Fruit fly (Drosophila melanogaster) whole organism, embryonic: ENCODE measurements around the gene Cpsf5.
A peak's percentile ranks its signal among the peaks of the same experiment; 100 is the strongest.

Experiments used
- Atf3 ChIP-seq: fragments of 200-800 bp; sonication (Bioruptor generic); optimal IDR thresholded peaks from 3 replicates; lab custom pipeline; 2016; ENCODE audit warnings: missing biosample characterization, missing genetic modification characterization
- Bgb ChIP-seq: fragments of 200-800 bp; sonication (Bioruptor generic); IDR thresholded peaks from 2 replicates; pipeline ENCODE4 v1.3.6; 2022; ENCODE audit warnings: missing biosample characterization, missing genetic modification characterization; ENCODE audit not compliant: partially characterized antibody
- CG1024 ChIP-seq: fragments of 200-800 bp; sonication (Bioruptor generic); IDR thresholded peaks from 2 replicates; pipeline ENCODE4 v1.3.6; 2022; ENCODE audit warnings: missing biosample characterization, missing genetic modification characterization
- CG10321 ChIP-seq: fragments of 200-800 bp; sonication (Bioruptor generic); IDR thresholded peaks from 2 replicates; pipeline ENCODE4 v1.3.6; 2022; ENCODE audit warnings: missing biosample characterization, missing genetic modification characterization
- CG10654 ChIP-seq: fragments of 200-800 bp; sonication (Bioruptor generic); optimal IDR thresholded peaks from 2 replicates; lab custom pipeline; 2016; ENCODE audit warnings: missing biosample characterization, missing genetic modification characterization
- CG11398 ChIP-seq: fragments of 200-800 bp; sonication (Bioruptor generic); optimal IDR thresholded peaks from 2 replicates; lab custom pipeline; 2016; ENCODE audit warnings: missing biosample characterization, missing genetic modification characterization
- CG12942 ChIP-seq: fragments of 200-800 bp; sonication (Bioruptor generic); optimal IDR thresholded peaks from 3 replicates; lab custom pipeline; 2016; ENCODE audit warnings: missing biosample characterization, missing genetic modification characterization
- CG14050 ChIP-seq: fragments of 200-800 bp; sonication (Bioruptor generic); IDR thresholded peaks from 3 replicates; pipeline ENCODE4 v1.3.6; 2022; ENCODE audit warnings: missing biosample characterization, missing genetic modification characterization
- CG14441 ChIP-seq: fragments of 200-800 bp; sonication (Bioruptor generic); IDR thresholded peaks from 2 replicates; pipeline ENCODE4 v1.3.6; 2022; ENCODE audit warnings: missing biosample characterization, missing genetic modification characterization
- CG15073 ChIP-seq: fragments of 200-800 bp; sonication (Bioruptor generic); optimal IDR thresholded peaks from 2 replicates; lab custom pipeline; 2016; ENCODE audit warnings: missing biosample characterization, missing genetic modification characterization
- CG17186 ChIP-seq: fragments of 200-800 bp; sonication (Bioruptor generic); optimal IDR thresholded peaks from 3 replicates; lab custom pipeline; 2017; ENCODE audit warnings: missing biosample characterization, missing genetic modification reagents, missing genetic modification characterization
- CG17359 ChIP-seq: fragments of 200-800 bp; sonication (Bioruptor generic); optimal IDR thresholded peaks from 3 replicates; lab custom pipeline; 2018; ENCODE audit warnings: missing biosample characterization, mild to moderate bottlenecking, missing genetic modification characterization, moderate library complexity
- CG17361 ChIP-seq: fragments of 200-800 bp; sonication (Bioruptor generic); IDR thresholded peaks from 3 replicates; pipeline ENCODE4 v1.3.6; 2022; ENCODE audit warnings: missing biosample characterization, missing genetic modification characterization
- CG17802 ChIP-seq: fragments of 200-800 bp; sonication (Bioruptor generic); optimal IDR thresholded peaks from 2 replicates; lab custom pipeline; 2018; ENCODE audit warnings: missing biosample characterization, mild to moderate bottlenecking, missing genetic modification characterization, moderate library complexity
- CG17829 ChIP-seq: fragments of 200-800 bp; optimal IDR thresholded peaks from 2 replicates; lab custom pipeline; 2019; ENCODE audit warnings: missing biosample characterization, mild to moderate bottlenecking, missing genetic modification characterization, moderate library complexity
- CG18262 ChIP-seq: fragments of 200-800 bp; optimal IDR thresholded peaks from 3 replicates; lab custom pipeline; 2019; ENCODE audit warnings: missing biosample characterization, mild to moderate bottlenecking, missing genetic modification characterization, moderate library complexity
- CG1832 ChIP-seq: fragments of 200-800 bp; sonication (Bioruptor generic); optimal IDR thresholded peaks from 2 replicates; lab custom pipeline; 2017; ENCODE audit warnings: missing biosample characterization, mild to moderate bottlenecking, missing genetic modification characterization, inconsistent platforms
- CG31441 ChIP-seq: fragments of 200-800 bp; sonication (Bioruptor generic); IDR thresholded peaks from 2 replicates; pipeline ENCODE4 v1.3.6; 2022; ENCODE audit warnings: missing biosample characterization, missing genetic modification characterization
- CG33213 ChIP-seq: fragments of 200-800 bp; sonication (Bioruptor generic); optimal IDR thresholded peaks from 3 replicates; lab custom pipeline; 2016; ENCODE audit warnings: missing biosample characterization, missing genetic modification characterization
- CG3838 ChIP-seq: fragments of 200-800 bp; sonication (Bioruptor generic); optimal IDR thresholded peaks from 3 replicates; lab custom pipeline; 2016; ENCODE audit warnings: missing biosample characterization, missing genetic modification characterization
- CG6654 ChIP-seq: fragments of 200-800 bp; sonication (Bioruptor generic); optimal IDR thresholded peaks from 2 replicates; lab custom pipeline; 2017; ENCODE audit warnings: missing biosample characterization, mild to moderate bottlenecking, missing genetic modification characterization
- CG8281 ChIP-seq: fragments of 200-800 bp; sonication (Bioruptor generic); optimal IDR thresholded peaks from 2 replicates; lab custom pipeline; 2018; ENCODE audit warnings: missing biosample characterization, mild to moderate bottlenecking, missing genetic modification characterization, moderate library complexity
- CG8359 ChIP-seq: fragments of 200-800 bp; sonication (Bioruptor generic); optimal IDR thresholded peaks from 2 replicates; lab custom pipeline; 2017; ENCODE audit warnings: missing biosample characterization, mild to moderate bottlenecking, missing genetic modification characterization, borderline replicate concordance
- CG8478 ChIP-seq: fragments of >200 bp; optimal IDR thresholded peaks from 2 replicates; lab custom pipeline; 2018
- CG9437 ChIP-seq: fragments of 200-800 bp; sonication (Bioruptor generic); optimal IDR thresholded peaks from 2 replicates; lab custom pipeline; 2018; ENCODE audit warnings: missing biosample characterization, mild to moderate bottlenecking, missing genetic modification characterization
- Max ChIP-seq: fragments of 200-800 bp; sonication (Bioruptor generic); optimal IDR thresholded peaks from 2 replicates; lab custom pipeline; 2016; ENCODE audit warnings: missing biosample characterization, mild to moderate bottlenecking, missing genetic modification characterization
- Neu2 ChIP-seq: fragments of 200-800 bp; sonication (Bioruptor generic); optimal IDR thresholded peaks from 3 replicates; lab custom pipeline; 2016; ENCODE audit warnings: missing biosample characterization, missing genetic modification characterization, borderline replicate concordance
- Taf1 ChIP-seq: fragments of 200-800 bp; sonication (Bioruptor generic); IDR thresholded peaks from 2 replicates; pipeline ENCODE4 v1.3.6; 2022; ENCODE audit warnings: missing biosample characterization, missing genetic modification characterization
- ara ChIP-seq: fragments of 200-800 bp; sonication (Bioruptor generic); IDR thresholded peaks from 2 replicates; pipeline ENCODE4 v1.3.6; 2022; ENCODE audit warnings: missing biosample characterization, missing genetic modification characterization
- bab2 ChIP-seq: fragments of 200-800 bp; sonication (Bioruptor generic); optimal IDR thresholded peaks from 2 replicates; lab custom pipeline; 2016; ENCODE audit warnings: missing biosample characterization, missing genetic modification characterization
- cas ChIP-seq: fragments of 200-800 bp; sonication (Bioruptor generic); IDR thresholded peaks from 2 replicates; pipeline ENCODE4 v1.3.6; 2022; ENCODE audit warnings: missing biosample characterization, missing genetic modification characterization
- cato ChIP-seq: fragments of 200-800 bp; sonication (Bioruptor generic); optimal IDR thresholded peaks from 2 replicates; lab custom pipeline; 2016; ENCODE audit warnings: missing biosample characterization, missing genetic modification characterization, borderline replicate concordance
- crc ChIP-seq: fragments of 200-800 bp; sonication (Bioruptor generic); optimal IDR thresholded peaks from 2 replicates; lab custom pipeline; 2016; ENCODE audit warnings: missing biosample characterization, missing genetic modification characterization
- dimm ChIP-seq: fragments of 200-800 bp; sonication (Bioruptor generic); IDR thresholded peaks from 2 replicates; pipeline ENCODE4 v1.3.6; 2022; ENCODE audit warnings: missing biosample characterization, missing genetic modification characterization
- disco-r ChIP-seq: fragments of 200-800 bp; sonication (Bioruptor generic); optimal IDR thresholded peaks from 2 replicates; lab custom pipeline; 2016; ENCODE audit warnings: missing biosample characterization, missing genetic modification characterization
- emc ChIP-seq: fragments of 200-800 bp; sonication (Bioruptor generic); optimal IDR thresholded peaks from 2 replicates; lab custom pipeline; 2016; ENCODE audit warnings: missing biosample characterization, missing genetic modification characterization
- en ChIP-seq: fragments of 200-800 bp; sonication (Bioruptor generic); optimal IDR thresholded peaks from 2 replicates; lab custom pipeline; 2016; ENCODE audit warnings: missing biosample characterization, missing genetic modification characterization
- eyg ChIP-seq: fragments of 200-800 bp; sonication (Bioruptor generic); optimal IDR thresholded peaks from 3 replicates; lab custom pipeline; 2016; ENCODE audit warnings: missing biosample characterization, missing genetic modification characterization
- fd102C ChIP-seq: fragments of 200-800 bp; sonication (Bioruptor generic); optimal IDR thresholded peaks from 2 replicates; lab custom pipeline; 2018; ENCODE audit warnings: missing biosample characterization, mild to moderate bottlenecking, missing genetic modification characterization, moderate library complexity
- fd64A ChIP-seq: fragments of 200-800 bp; sonication (Bioruptor generic); optimal IDR thresholded peaks from 3 replicates; lab custom pipeline; 2018; ENCODE audit warnings: missing biosample characterization, mild to moderate bottlenecking, missing genetic modification characterization
- jumu ChIP-seq: fragments of 200-800 bp; sonication (Bioruptor generic); optimal IDR thresholded peaks from 3 replicates; lab custom pipeline; 2016; ENCODE audit warnings: missing biosample characterization, missing genetic modification characterization
- nau ChIP-seq: fragments of 200-800 bp; sonication (Bioruptor generic); optimal IDR thresholded peaks from 3 replicates; lab custom pipeline; 2017; ENCODE audit warnings: missing biosample characterization, mild to moderate bottlenecking, missing genetic modification characterization, missing genetic modification reagents
- nom ChIP-seq: fragments of 200-800 bp; sonication (Bioruptor generic); optimal IDR thresholded peaks from 2 replicates; lab custom pipeline; 2017; ENCODE audit warnings: missing biosample characterization, missing genetic modification characterization, mild to moderate bottlenecking, moderate library complexity, missing genetic modification reagents
- peb ChIP-seq: fragments of 200-800 bp; sonication (Bioruptor generic); IDR thresholded peaks from 2 replicates; pipeline ENCODE4 v1.3.6; 2022; ENCODE audit warnings: missing biosample characterization, missing genetic modification characterization
- so ChIP-seq: fragments of 200-800 bp; sonication (Bioruptor generic); IDR thresholded peaks from 3 replicates; pipeline ENCODE4 v1.3.6; 2022; ENCODE audit warnings: missing biosample characterization, missing genetic modification characterization
- stc ChIP-seq: fragments of 200-800 bp; sonication (Bioruptor generic); IDR thresholded peaks from 2 replicates; pipeline ENCODE4 v1.3.6; 2022; ENCODE audit warnings: missing biosample characterization, missing genetic modification characterization
- trem ChIP-seq: fragments of 200-800 bp; optimal IDR thresholded peaks from 3 replicates; lab custom pipeline; 2019; ENCODE audit warnings: missing biosample characterization, mild to moderate bottlenecking, missing genetic modification characterization, moderate library complexity
- vvl ChIP-seq: fragments of 200-800 bp; sonication (Bioruptor generic); IDR thresholded peaks from 2 replicates; pipeline ENCODE4 v1.3.6; 2022; ENCODE audit warnings: missing biosample characterization, missing genetic modification characterization
- zfh2 ChIP-seq: fragments of 200-800 bp; sonication (Bioruptor generic); optimal IDR thresholded peaks from 2 replicates; lab custom pipeline; 2016; ENCODE audit warnings: missing biosample characterization, missing genetic modification characterization

Gene Cpsf5

DNA sequence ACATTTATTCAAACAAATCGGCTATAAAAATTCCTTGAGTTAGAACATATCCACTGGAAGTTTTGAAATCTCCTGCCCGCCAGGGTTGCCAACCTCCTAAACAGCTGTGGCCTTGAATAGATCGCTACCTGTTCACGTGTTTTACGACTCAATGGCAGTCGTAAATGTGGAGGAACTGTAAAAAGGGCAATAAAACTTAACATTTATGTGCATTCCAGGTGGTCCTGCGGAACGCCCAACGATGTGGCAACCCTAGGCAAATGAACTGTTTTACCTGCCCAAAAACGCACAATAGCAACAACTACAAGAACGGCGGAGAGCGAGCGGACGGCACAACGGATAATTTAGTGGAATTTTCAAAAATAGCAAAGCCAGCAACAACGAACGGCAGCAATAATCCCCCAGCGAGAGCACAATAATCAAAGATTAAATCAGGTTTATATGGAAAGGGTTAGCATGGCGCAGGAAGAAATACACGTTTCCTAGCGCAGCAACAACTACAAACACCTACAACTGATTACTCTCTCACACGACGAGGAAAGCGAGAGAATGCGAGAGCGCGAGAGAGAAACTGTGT is 50.9 kb downstream of the Cpsf5 start (continued):
- no peak for TF ChIP-seq CG1832 (GFP tag; lab: Kevin White, UChicago)
- TF ChIP-seq CG1024 = no peak; the same call in 1 of the 2 replicates
- TF ChIP-seq trem (tag; lab: Kevin White, UChicago) = no peak
- peak; percentile 58 for TF ChIP-seq jumu
- peak; percentile 48; the same call in 1 of the 2 replicates for TF ChIP-seq CG14441 (GFP tag; lab: Robert Waterston, UW)
- peak; percentile 16; the same call in 1 of the 2 replicates for TF ChIP-seq Bgb
- TF ChIP-seq Atf3 (GFP tag; lab: Kevin White, UChicago) = no peak
- peak; percentile 30 for TF ChIP-seq CG17186 (GFP tag; lab: Kevin White, UChicago)
- TF ChIP-seq CG17361 (GFP tag; lab: Robert Waterston, UW) = no peak
- no peak for TF ChIP-seq CG17829 (tag; lab: Kevin White, UChicago)
- no peak for TF ChIP-seq fd64A (GFP tag; lab: Kevin White, UChicago)
- peak; percentile 12; the same call in 1 of the 2 replicates for TF ChIP-seq peb (GFP tag; lab: Robert Waterston, UW)
- peak; percentile 63; the same call in 2 of the 3 replicates for TF ChIP-seq so (GFP tag; lab: Robert Waterston, UW)
- TF ChIP-seq CG17802 (tag; lab: Kevin White, UChicago) = peak; percentile 10
- TF ChIP-seq CG18262 (tag; lab: Kevin White, UChicago) = no peak
- no peak for TF ChIP-seq CG12942
- no peak for TF ChIP-seq cato (GFP tag; lab: Kevin White, UChicago)
- TF ChIP-seq CG8478 (lab: Kevin White, UChicago) = no peak
- TF ChIP-seq CG14050 (GFP tag; lab: Robert Waterston, UW) = no peak
- no peak for TF ChIP-seq CG11398 (GFP tag; lab: Kevin White, UChicago)
- no peak for TF ChIP-seq CG8281 (tag; lab: Kevin White, UChicago)
- TF ChIP-seq eyg (GFP tag; lab: Kevin White, UChicago) = no peak
- TF ChIP-seq ara (GFP tag; lab: Robert Waterston, UW) = peak; percentile 66; the same call in 1 of the 2 replicates
- TF ChIP-seq CG3838 (GFP tag; lab: Kevin White, UChicago) = no peak
- TF ChIP-seq CG33213 (GFP tag; lab: Kevin White, UChicago) = peak; percentile 29
- peak; percentile 71 for TF ChIP-seq fd102C (GFP tag; lab: Kevin White, UChicago)
- TF ChIP-seq crc (GFP tag; lab: Kevin White, UChicago) = no peak
- TF ChIP-seq CG15073 = no peak
- no peak for TF ChIP-seq en
- TF ChIP-seq disco-r (GFP tag; lab: Kevin White, UChicago) = no peak
- no peak for TF ChIP-seq CG31441 (GFP tag; lab: Robert Waterston, UW)
- no peak; the same call in 1 of the 2 replicates for TF ChIP-seq vvl (GFP tag; lab: Robert Waterston, UW)
- 0 out of 2 replicates have a peak, but pooled peaks have one; percentile 27 for TF ChIP-seq stc
- TF ChIP-seq zfh2 (GFP tag; lab: Kevin White, UChicago) = peak; percentile 19
- no peak for TF ChIP-seq cas (GFP tag; lab: Robert Waterston, UW)
- TF ChIP-seq CG10321 (GFP tag; lab: Robert Waterston, UW) = no peak
- TF ChIP-seq dimm (GFP tag; lab: Robert Waterston, UW) = no peak
- no peak for TF ChIP-seq nau (GFP tag; lab: Kevin White, UChicago)
- TF ChIP-seq Taf1 (GFP tag; lab: Robert Waterston, UW) = no peak
- no peak for TF ChIP-seq Max (GFP tag; lab: Kevin White, UChicago)
- peak; percentile 27 for TF ChIP-seq CG6654 (GFP tag; lab: Kevin White, UChicago)
- no peak for TF ChIP-seq emc (GFP tag; lab: Kevin White, UChicago)
- TF ChIP-seq CG8359 = no peak
- peak; percentile 65 for TF ChIP-seq CG17359 (tag; lab: Kevin White, UChicago)
- no peak for TF ChIP-seq CG9437 (GFP tag; lab: Kevin White, UChicago)
- TF ChIP-seq CG10654 = peak; percentile 49
- TF ChIP-seq bab2 (GFP tag; lab: Kevin White, UChicago) = no peak
- peak; percentile 44 for TF ChIP-seq Neu2 (GFP tag; lab: Kevin White, UChicago)
- no peak for TF ChIP-seq nom (GFP tag; lab: Kevin White, UChicago)
